Fruit fly (Drosophila melanogaster): ENCODE data around the gene CG33791.

- TF ChIP-seq CTCF (optimal IDR thresholded peaks at IDR 0.05): no peak
- no peak for TF ChIP-seq CG8478 (optimal IDR thresholded peaks at IDR 0.05)
Observed at dm6 chr3L:1553193-1553592, 49.6 kb upstream of the CG33791 start, which contains the start of gene Pcyt2.

Data from S2 (cell line).